Fruit fly (Drosophila melanogaster) whole organism, prepupa: ENCODE measurements around the gene CG18765.
A peak's percentile ranks its signal among the peaks of the same experiment; 100 is the strongest.

Experiments used
- Blimp-1 ChIP-seq: fragments of 200-800 bp; sonication (Bioruptor generic); optimal IDR thresholded peaks from 3 replicates; lab custom pipeline; 2017; ENCODE audit warnings: missing biosample characterization, missing genetic modification characterization, mild to moderate bottlenecking, moderate library complexity, missing genetic modification reagents
- CG10631 ChIP-seq: fragments of 200-800 bp; sonication (Bioruptor generic); optimal IDR thresholded peaks from 2 replicates; lab custom pipeline; 2016; ENCODE audit warnings: missing biosample characterization, missing genetic modification characterization
- CG10669 ChIP-seq: fragments of 200-800 bp; sonication (Bioruptor generic); optimal IDR thresholded peaks from 3 replicates; lab custom pipeline; 2018; ENCODE audit warnings: missing biosample characterization, mild to moderate bottlenecking, missing genetic modification characterization, moderate library complexity
- CG11294 ChIP-seq: fragments of 200-800 bp; sonication (Bioruptor generic); IDR thresholded peaks from 2 replicates; pipeline ENCODE4 v1.3.6; 2022; ENCODE audit warnings: missing biosample characterization, missing genetic modification characterization
- CG11762 ChIP-seq: fragments of 200-800 bp; sonication (Bioruptor generic); optimal IDR thresholded peaks from 3 replicates; lab custom pipeline; 2016; ENCODE audit warnings: missing biosample characterization, missing genetic modification characterization; ENCODE audit not compliant: insufficient read depth
- CG11902 ChIP-seq: fragments of 200-800 bp; sonication (Bioruptor generic); optimal IDR thresholded peaks from 3 replicates; lab custom pipeline; 2016; ENCODE audit warnings: missing biosample characterization, missing genetic modification characterization
- CG15336 ChIP-seq: fragments of 200-800 bp; sonication (Bioruptor generic); IDR thresholded peaks from 2 replicates; pipeline ENCODE4 v1.3.6; 2022; ENCODE audit warnings: missing biosample characterization, missing genetic modification characterization
- CG16779 ChIP-seq: fragments of 200-800 bp; sonication (Bioruptor generic); optimal IDR thresholded peaks from 3 replicates; lab custom pipeline; 2017; ENCODE audit warnings: missing biosample characterization, mild to moderate bottlenecking, missing genetic modification characterization
- CG3032 ChIP-seq: fragments of 200-800 bp; optimal IDR thresholded peaks from 2 replicates; lab custom pipeline; 2019; ENCODE audit warnings: missing biosample characterization, mild to moderate bottlenecking, missing genetic modification characterization, moderate library complexity
- CG31627 ChIP-seq: fragments of 200-800 bp; sonication (Bioruptor generic); optimal IDR thresholded peaks from 3 replicates; lab custom pipeline; 2016; ENCODE audit warnings: missing biosample characterization, missing genetic modification characterization
- CG32006 ChIP-seq: fragments of 200-800 bp; sonication (Bioruptor generic); optimal IDR thresholded peaks from 3 replicates; lab custom pipeline; 2017; ENCODE audit warnings: missing biosample characterization, mild to moderate bottlenecking, missing genetic modification characterization
- CG34406 ChIP-seq: fragments of 200-800 bp; sonication (Bioruptor generic); optimal IDR thresholded peaks from 3 replicates; lab custom pipeline; 2016; ENCODE audit warnings: missing biosample characterization, missing genetic modification characterization
- CG4318 ChIP-seq: fragments of 200-800 bp; sonication (Bioruptor generic); optimal IDR thresholded peaks from 3 replicates; lab custom pipeline; 2017; ENCODE audit warnings: missing biosample characterization, mild to moderate bottlenecking, missing genetic modification characterization
- CG6163 ChIP-seq: fragments of 200-800 bp; sonication (Bioruptor generic); IDR thresholded peaks from 3 replicates; pipeline ENCODE4 v1.3.6; 2022; ENCODE audit warnings: missing biosample characterization, missing genetic modification characterization
- CG6276 ChIP-seq: fragments of 200-800 bp; sonication (Bioruptor generic); optimal IDR thresholded peaks from 2 replicates; lab custom pipeline; 2017; ENCODE audit warnings: missing biosample characterization, mild to moderate bottlenecking, missing genetic modification characterization
- CG6792 ChIP-seq: fragments of 200-800 bp; sonication (Bioruptor generic); optimal IDR thresholded peaks from 3 replicates; lab custom pipeline; 2016; ENCODE audit warnings: missing biosample characterization, missing genetic modification characterization
- CG6808 ChIP-seq: fragments of 200-800 bp; sonication (Bioruptor generic); optimal IDR thresholded peaks from 3 replicates; lab custom pipeline; 2017; ENCODE audit warnings: missing biosample characterization, missing genetic modification characterization, mild to moderate bottlenecking, moderate library complexity, missing genetic modification reagents
- CG6854 ChIP-seq: fragments of 200-800 bp; sonication (Bioruptor generic); optimal IDR thresholded peaks from 2 replicates; lab custom pipeline; 2017; ENCODE audit warnings: missing biosample characterization, mild to moderate bottlenecking, missing genetic modification characterization
- CG7368 ChIP-seq: fragments of 200-800 bp; sonication (Bioruptor generic); optimal IDR thresholded peaks from 3 replicates; lab custom pipeline; 2016; ENCODE audit warnings: missing biosample characterization, missing genetic modification characterization
- CG8119 ChIP-seq: fragments of 200-800 bp; sonication (Bioruptor generic); IDR thresholded peaks from 3 replicates; pipeline ENCODE4 v1.3.6; 2022; ENCODE audit warnings: missing biosample characterization, missing genetic modification characterization
- CG8319 ChIP-seq: fragments of 200-800 bp; sonication (Bioruptor generic); optimal IDR thresholded peaks from 3 replicates; lab custom pipeline; 2016; ENCODE audit warnings: missing biosample characterization, missing genetic modification characterization
- CG8632 ChIP-seq: fragments of 200-800 bp; sonication (Bioruptor generic); optimal IDR thresholded peaks from 3 replicates; lab custom pipeline; 2016; ENCODE audit warnings: missing biosample characterization, missing genetic modification characterization
- Eip78C ChIP-seq: fragments of 200-800 bp; sonication (Bioruptor generic); peaks from one replicate; lab custom pipeline; 2016; ENCODE audit warnings: missing biosample characterization, missing genetic modification characterization
- Eip93F ChIP-seq: fragments of 200-800 bp; sonication (Bioruptor generic); optimal IDR thresholded peaks from 2 replicates; lab custom pipeline; 2016; ENCODE audit warnings: missing biosample characterization, mild to moderate bottlenecking, missing genetic modification characterization
- Ets21C ChIP-seq: fragments of 200-800 bp; sonication (Bioruptor generic); optimal IDR thresholded peaks from 3 replicates; lab custom pipeline; 2016; ENCODE audit warnings: missing biosample characterization, missing genetic modification characterization
- Ets96B ChIP-seq: fragments of 200-800 bp; optimal IDR thresholded peaks from 2 replicates; lab custom pipeline; 2019; ENCODE audit warnings: missing biosample characterization, mild to moderate bottlenecking, missing genetic modification characterization, moderate library complexity
- Gug ChIP-seq: fragments of 200-800 bp; sonication (Bioruptor generic); IDR thresholded peaks from 2 replicates; pipeline ENCODE4 v1.3.6; 2022; ENCODE audit warnings: missing biosample characterization, missing genetic modification characterization
- Hr38 ChIP-seq: sonication (Bioruptor generic); optimal IDR thresholded peaks from 2 replicates; lab custom pipeline; 2016; ENCODE audit warnings: missing biosample characterization, missing genetic modification characterization
- Hr4 ChIP-seq: fragments of 200-800 bp; sonication (Bioruptor generic); optimal IDR thresholded peaks from 3 replicates; lab custom pipeline; 2016; ENCODE audit warnings: missing biosample characterization, missing genetic modification characterization
- Met ChIP-seq: fragments of 200-800 bp; sonication (Bioruptor generic); optimal IDR thresholded peaks from 3 replicates; lab custom pipeline; 2016; ENCODE audit warnings: missing biosample characterization, missing genetic modification characterization
- OdsH ChIP-seq: fragments of 200-800 bp; sonication (Bioruptor generic); optimal IDR thresholded peaks from 3 replicates; lab custom pipeline; 2016; ENCODE audit warnings: missing biosample characterization, missing genetic modification characterization
- Smox ChIP-seq: fragments of 200-800 bp; sonication (Bioruptor generic); optimal IDR thresholded peaks from 3 replicates; lab custom pipeline; 2016; ENCODE audit warnings: missing biosample characterization, missing genetic modification characterization
- Sox102F ChIP-seq: fragments of 200-800 bp; sonication (Bioruptor generic); optimal IDR thresholded peaks from 2 replicates; lab custom pipeline; 2016; ENCODE audit warnings: missing biosample characterization, mild to moderate bottlenecking, missing genetic modification characterization
- Sox15 ChIP-seq: fragments of 200-800 bp; sonication (Bioruptor generic); optimal IDR thresholded peaks from 3 replicates; lab custom pipeline; 2016; ENCODE audit warnings: missing biosample characterization, missing genetic modification characterization
- achi ChIP-seq: fragments of 200-800 bp; sonication (Bioruptor generic); optimal IDR thresholded peaks from 3 replicates; lab custom pipeline; 2016; ENCODE audit warnings: missing biosample characterization, missing genetic modification characterization
- acj6 ChIP-seq: fragments of 200-800 bp; sonication (Bioruptor generic); optimal IDR thresholded peaks from 3 replicates; lab custom pipeline; 2016; ENCODE audit warnings: missing biosample characterization, missing genetic modification characterization
- cyc ChIP-seq: fragments of 200-800 bp; sonication (Bioruptor generic); optimal IDR thresholded peaks from 3 replicates; lab custom pipeline; 2016; ENCODE audit warnings: missing biosample characterization, missing genetic modification characterization
- dac ChIP-seq: fragments of 200-800 bp; sonication (Bioruptor generic); optimal IDR thresholded peaks from 2 replicates; lab custom pipeline; 2017; ENCODE audit warnings: missing biosample characterization, mild to moderate bottlenecking, missing genetic modification characterization
- eg ChIP-seq: fragments of 200-800 bp; sonication (Bioruptor generic); IDR thresholded peaks from 3 replicates; pipeline ENCODE4 v1.3.6; 2022; ENCODE audit warnings: missing biosample characterization, missing genetic modification characterization
- esn ChIP-seq: fragments of 200-800 bp; sonication (Bioruptor generic); optimal IDR thresholded peaks from 2 replicates; lab custom pipeline; 2016; ENCODE audit warnings: missing biosample characterization, mild to moderate bottlenecking, missing genetic modification characterization, moderate library complexity
- fd59A ChIP-seq: fragments of 200-800 bp; sonication (Bioruptor generic); optimal IDR thresholded peaks from 2 replicates; lab custom pipeline; 2017; ENCODE audit warnings: missing biosample characterization, mild to moderate bottlenecking, missing genetic modification characterization, missing genetic modification reagents
- fd85E ChIP-seq: fragments of 200-800 bp; sonication (Bioruptor generic); optimal IDR thresholded peaks from 3 replicates; lab custom pipeline; 2016; ENCODE audit warnings: missing biosample characterization, missing genetic modification characterization
- fkh ChIP-seq: fragments of 200-800 bp; sonication (Bioruptor generic); optimal IDR thresholded peaks from 3 replicates; lab custom pipeline; 2017; ENCODE audit warnings: missing biosample characterization, mild to moderate bottlenecking, missing genetic modification characterization, moderate library complexity
- lz ChIP-seq: fragments of 200-800 bp; sonication (Bioruptor generic); optimal IDR thresholded peaks from 3 replicates; lab custom pipeline; 2016; ENCODE audit warnings: missing biosample characterization, missing genetic modification characterization
- net ChIP-seq: fragments of 200-800 bp; sonication (Bioruptor generic); optimal IDR thresholded peaks from 3 replicates; lab custom pipeline; 2016; ENCODE audit warnings: missing biosample characterization, missing genetic modification characterization
- pdm3 ChIP-seq: fragments of 200-800 bp; sonication (Bioruptor generic); optimal IDR thresholded peaks from 3 replicates; lab custom pipeline; 2016; ENCODE audit warnings: missing biosample characterization, missing genetic modification characterization
- salr ChIP-seq, 2 experiments: fragments of 200-800 bp; sonication (Bioruptor generic); optimal IDR thresholded peaks; 3 replicates each; lab custom pipeline; 2016 to 2018; ENCODE audit warnings: missing biosample characterization in 2 of 2, missing genetic modification characterization in 2 of 2, mild to moderate bottlenecking in 1 of 2
- spab ChIP-seq: fragments of 200-800 bp; sonication (Bioruptor generic); optimal IDR thresholded peaks from 2 replicates; lab custom pipeline; 2017; ENCODE audit warnings: missing biosample characterization, mild to moderate bottlenecking, missing genetic modification characterization, missing genetic modification reagents
- ss ChIP-seq, 2 experiments: fragments of 200-800 bp; sonication (Bioruptor generic); optimal IDR thresholded peaks; 2 replicates in 1 of 2; 3 replicates in 1 of 2; lab custom pipeline; 2017 to 2018; ENCODE audit warnings: mild to moderate bottlenecking in 2 of 2, missing biosample characterization in 2 of 2, missing genetic modification characterization in 2 of 2, moderate library complexity in 1 of 2
- svp ChIP-seq: fragments of 200-800 bp; sonication (Bioruptor generic); peaks from one replicate; lab custom pipeline; 2016; ENCODE audit warnings: missing biosample characterization, missing genetic modification characterization
- topi ChIP-seq: fragments of 200-800 bp; sonication (Bioruptor generic); optimal IDR thresholded peaks from 3 replicates; lab custom pipeline; 2016; ENCODE audit warnings: missing biosample characterization, missing genetic modification characterization
- vri ChIP-seq: fragments of 200-800 bp; sonication (Bioruptor generic); optimal IDR thresholded peaks from 3 replicates; lab custom pipeline; 2016; ENCODE audit warnings: missing biosample characterization, mild to moderate bottlenecking, missing genetic modification characterization

The CG18765 gene

dm6 chr3R:11661712-11662111 is 29.9 kb downstream of the CG18765 start:
- TF ChIP-seq Hr38 (GFP tag; lab: Kevin White, UChicago) (no peak), svp (peak; percentile 70), Ets96B (tag; lab: Kevin White, UChicago) (peak; percentile 43), CG11902 (GFP tag; lab: Kevin White, UChicago) (peak; percentile 0), Smox (GFP tag; lab: Kevin White, UChicago) (no peak), cyc (peak; percentile 8), CG10631 (peak; percentile 43), dac (GFP tag; lab: Kevin White, UChicago) (peak; percentile 9), net (GFP tag; lab: Kevin White, UChicago) (peak; percentile 48), CG8119 (GFP tag; lab: Robert Waterston, UW) (peak; percentile 66; the same call in 2 of the 3 replicates), salr (GFP tag; optimal IDR thresholded peaks at IDR 0.05; lab: Kevin White, UChicago) (peak in 1 of 2 experiments; percentile 3), CG11294 (GFP tag; lab: Robert Waterston, UW) (peak; percentile 26; the same call in 1 of the 2 replicates), Met (GFP tag; lab: Kevin White, UChicago) (peak; percentile 32), CG3032 (tag; lab: Kevin White, UChicago) (peak; percentile 53), CG7368 (GFP tag; lab: Kevin White, UChicago) (no peak), CG6808 (GFP tag; lab: Kevin White, UChicago) (peak; percentile 55), fkh (GFP tag; lab: Kevin White, UChicago) (no peak), eg (GFP tag; lab: Robert Waterston, UW) (peak; percentile 69; the same call in 2 of the 3 replicates), Sox15 (GFP tag; lab: Kevin White, UChicago) (peak; percentile 11), pdm3 (GFP tag; lab: Kevin White, UChicago) (peak; percentile 59), CG15336 (GFP tag; lab: Robert Waterston, UW) (peak; percentile 81), CG10669 (peak; percentile 57), topi (GFP tag; lab: Kevin White, UChicago) (peak; percentile 6), Eip93F (GFP tag; lab: Kevin White, UChicago) (no peak), ss (GFP tag; optimal IDR thresholded peaks at IDR 0.05; lab: Kevin White, UChicago) (peak; percentile 30 to 51), CG11762 (GFP tag; lab: Kevin White, UChicago) (no peak), CG6792 (peak; percentile 32), CG8632 (GFP tag; lab: Kevin White, UChicago) (peak; percentile 10), fd85E (GFP tag; lab: Kevin White, UChicago) (no peak), Sox102F (peak; percentile 5), CG6276 (peak; percentile 53), vri (GFP tag; lab: Kevin White, UChicago) (no peak), fd59A (GFP tag; lab: Kevin White, UChicago) (peak; percentile 38), Hr4 (GFP tag; lab: Kevin White, UChicago) (peak; percentile 60), CG16779 (tag; lab: Kevin White, UChicago) (no peak), CG32006 (GFP tag; lab: Kevin White, UChicago) (peak; percentile 64), Blimp-1 (GFP tag; lab: Kevin White, UChicago) (no peak), Eip78C (GFP tag; lab: Kevin White, UChicago) (peak; percentile 91), spab (GFP tag; lab: Kevin White, UChicago) (peak; percentile 41), acj6 (GFP tag; lab: Kevin White, UChicago) (peak; percentile 39), CG8319 (GFP tag; lab: Kevin White, UChicago) (no peak), Gug (GFP tag; lab: Robert Waterston, UW) (peak; percentile 44), CG34406 (GFP tag; lab: Kevin White, UChicago) (peak; percentile 24), achi (GFP tag; lab: Kevin White, UChicago) (peak; percentile 52), lz (peak; percentile 27), CG4318 (peak; percentile 34), CG31627 (peak; percentile 11), OdsH (peak; percentile 43), CG6163 (GFP tag; lab: Robert Waterston, UW) (peak; percentile 64; the same call in 2 of the 3 replicates), esn (GFP tag; lab: Kevin White, UChicago) (no peak), CG6854 (GFP tag; lab: Kevin White, UChicago) (no peak), Ets21C (no peak)
